Fruit fly (Drosophila melanogaster) whole organism: Measurements from ENCODE around the gene CG42833.

Source experiments
- CG8478 ChIP-seq: fragments of >200 bp; optimal IDR thresholded peaks from 2 replicates; lab custom pipeline; 2018; ENCODE audit warnings: inconsistent platforms
- Dll ChIP-seq: fragments of >200 bp; optimal IDR thresholded peaks from 2 replicates; lab custom pipeline; 2017
- pan ChIP-seq: fragments of >200 bp; optimal IDR thresholded peaks from 2 replicates; lab custom pipeline; 2017
- psq ChIP-seq: fragments of >200 bp; optimal IDR thresholded peaks from 2 replicates; lab custom pipeline; 2017
- usp ChIP-seq: fragments of >200 bp; optimal IDR thresholded peaks from 2 replicates; lab custom pipeline; 2017; ENCODE audit warnings: missing biosample characterization, missing genetic modification characterization, mixed read lengths

dm6 chr3L:20241987-20242982, 42.4 kb downstream of the CG42833 start:
- no peak for TF ChIP-seq pan
- no peak for TF ChIP-seq psq (lab: Kevin White, UChicago)
- TF ChIP-seq usp: no peak
- TF ChIP-seq CG8478: no peak
- no peak for TF ChIP-seq Dll
